Fruit fly (Drosophila melanogaster): ENCODE results near the gene CG1677.

- TF ChIP-seq CTCF (optimal IDR thresholded peaks at IDR 0.05), result no peak
- no peak for TF ChIP-seq CG8478 (optimal IDR thresholded peaks at IDR 0.05)
Measured at dm6 chrX:7255153-7255552, 150.4 kb downstream of the CG1677 start.
